Worm (Caenorhabditis elegans): Measurements from ENCODE around the gene ssp-34.

ce11 chrIV:10754685-10755084 is 16.3 kb upstream of the ssp-34 start, which contains the start of gene T25B9.5:
- TF ChIP-seq ztf-29 (GFP tag; IDR thresholded peaks at IDR 0.05) (no peak), flt-1 (GFP tag; IDR thresholded peaks at IDR 0.05) (no peak), klf-2 (GFP tag; conservative IDR thresholded peaks at IDR 0.05) (no peak), T22C8.4 (GFP tag; IDR thresholded peaks at IDR 0.05) (no peak), med-1 (GFP tag; optimal IDR thresholded peaks at IDR 0.05; ENCODE audit: insufficient read depth) (no peak), cog-1 (tag; optimal IDR thresholded peaks at IDR 0.05) (no peak), ztf-23 (GFP tag; IDR thresholded peaks at IDR 0.05) (no peak), tab-1 (GFP tag; IDR thresholded peaks at IDR 0.05) (no peak)

Measured in whole organism, midembryonic.